Fruit fly (Drosophila melanogaster) whole organism, pupa: Measurements from ENCODE around the gene CG46440.

Source experiments
- CG10348 ChIP-seq: fragments of 200-800 bp; sonication (Bioruptor generic); IDR thresholded peaks from 2 replicates; pipeline ENCODE4 v1.3.6; 2022; ENCODE audit warnings: missing biosample characterization, missing genetic modification characterization
- CG12605 ChIP-seq: fragments of 200-800 bp; sonication (Bioruptor generic); IDR thresholded peaks from 2 replicates; pipeline ENCODE4 v1.3.6; 2022; ENCODE audit warnings: missing biosample characterization, missing genetic modification characterization
- CG13204 ChIP-seq: fragments of 200-800 bp; sonication (Bioruptor generic); optimal IDR thresholded peaks from 2 replicates; lab custom pipeline; 2018; ENCODE audit warnings: missing biosample characterization, mild to moderate bottlenecking, missing genetic modification characterization, moderate library complexity
- CG14655 ChIP-seq: fragments of 200-800 bp; sonication (Bioruptor generic); optimal IDR thresholded peaks from 3 replicates; lab custom pipeline; 2017; ENCODE audit warnings: mild to moderate bottlenecking, missing biosample characterization, missing genetic modification reagents, missing genetic modification characterization
- CG15710 ChIP-seq: fragments of 200-800 bp; sonication (Bioruptor generic); optimal IDR thresholded peaks from 2 replicates; lab custom pipeline; 2018; ENCODE audit warnings: missing biosample characterization, mild to moderate bottlenecking, missing genetic modification characterization, moderate library complexity
- CG17806 ChIP-seq: fragments of 200-800 bp; sonication (Bioruptor generic); optimal IDR thresholded peaks from 2 replicates; lab custom pipeline; 2018; ENCODE audit warnings: missing biosample characterization, mild to moderate bottlenecking, missing genetic modification characterization, moderate library complexity
- CG32121 ChIP-seq: fragments of 200-800 bp; sonication (Bioruptor generic); IDR thresholded peaks from 2 replicates; pipeline ENCODE4 v1.3.6; 2022; ENCODE audit warnings: missing biosample characterization, missing genetic modification characterization
- CG34367 ChIP-seq: fragments of 200-800 bp; sonication (Bioruptor generic); optimal IDR thresholded peaks from 2 replicates; lab custom pipeline; 2018; ENCODE audit warnings: missing biosample characterization, mild to moderate bottlenecking, missing genetic modification characterization
- CG4496 ChIP-seq: fragments of 200-800 bp; sonication (Bioruptor generic); IDR thresholded peaks from 3 replicates; pipeline ENCODE4 v1.3.6; 2022; ENCODE audit warnings: missing biosample characterization, missing genetic modification characterization
- CG8159 ChIP-seq: fragments of 200-800 bp; sonication (Bioruptor generic); optimal IDR thresholded peaks from 3 replicates; lab custom pipeline; 2018; ENCODE audit warnings: missing biosample characterization, mild to moderate bottlenecking, missing genetic modification characterization, moderate library complexity
- CG8301 ChIP-seq: fragments of 200-800 bp; sonication (Bioruptor generic); optimal IDR thresholded peaks from 2 replicates; lab custom pipeline; 2018; ENCODE audit warnings: missing biosample characterization, mild to moderate bottlenecking, missing genetic modification characterization
- CG9948 ChIP-seq: fragments of 200-800 bp; sonication (Bioruptor generic); optimal IDR thresholded peaks from 2 replicates; lab custom pipeline; 2018; ENCODE audit warnings: missing biosample characterization, mild to moderate bottlenecking, missing genetic modification characterization, moderate library complexity
- D1 ChIP-seq: fragments of 200-800 bp; sonication (Bioruptor generic); optimal IDR thresholded peaks from 2 replicates; lab custom pipeline; 2018; ENCODE audit warnings: missing biosample characterization, mild to moderate bottlenecking, missing genetic modification characterization, moderate library complexity
- EcR ChIP-seq: fragments of 200-800 bp; sonication (Bioruptor generic); optimal IDR thresholded peaks from 3 replicates; lab custom pipeline; 2019; ENCODE audit warnings: missing biosample characterization, missing genetic modification characterization, mild to moderate bottlenecking, moderate library complexity, missing genetic modification reagents
- Ets98B ChIP-seq: fragments of 200-800 bp; sonication (Bioruptor generic); IDR thresholded peaks from 2 replicates; pipeline ENCODE4 v1.3.6; 2022; ENCODE audit warnings: missing biosample characterization, missing genetic modification characterization
- Pif1A ChIP-seq: fragments of 200-800 bp; sonication (Bioruptor generic); optimal IDR thresholded peaks from 3 replicates; lab custom pipeline; 2016; ENCODE audit warnings: missing biosample characterization, missing genetic modification characterization
- Pif1B ChIP-seq: fragments of 200-800 bp; sonication (Bioruptor generic); optimal IDR thresholded peaks from 3 replicates; lab custom pipeline; 2016; ENCODE audit warnings: missing biosample characterization, missing genetic modification characterization
- Snoo ChIP-seq: fragments of 200-800 bp; sonication (Bioruptor generic); optimal IDR thresholded peaks from 3 replicates; lab custom pipeline; 2017; ENCODE audit warnings: missing biosample characterization, mild to moderate bottlenecking, missing genetic modification characterization, inconsistent platforms
- fd96Ca ChIP-seq: fragments of 200-800 bp; sonication (Bioruptor generic); IDR thresholded peaks from 3 replicates; pipeline ENCODE4 v1.3.6; 2022; ENCODE audit warnings: missing biosample characterization, missing genetic modification characterization
- gl ChIP-seq: fragments of 200-800 bp; sonication (Bioruptor generic); optimal IDR thresholded peaks from 2 replicates; lab custom pipeline; 2018; ENCODE audit warnings: missing biosample characterization, mild to moderate bottlenecking, missing genetic modification characterization
- rn ChIP-seq: fragments of 200-800 bp; sonication (Bioruptor generic); IDR thresholded peaks from 2 replicates; pipeline ENCODE4 v1.3.6; 2022; ENCODE audit warnings: missing biosample characterization, missing genetic modification characterization

Gene CG46440

dm6 chrX:15859869-15860268 is 2.2 kb upstream of the CG46440 start, which contains the start of gene Gbeta13F:
Gbeta13F (plus strand) TSS chrX:15860115.
- TF ChIP-seq CG14655 (no peak), CG8301 (tag; lab: Kevin White, UChicago) (no peak), CG4496 (GFP tag; lab: Robert Waterston, UW) (peak; percentile 33; the same call in 2 of the 3 replicates)
- TF ChIP-seq, all 21 proteins: peak for 1

dm6 chrX:15859387-15859786 is 1.8 kb upstream of the CG46440 start, which contains the start of gene AlkB:
AlkB (minus strand) TSS chrX:15859487.
- TF ChIP-seq CG9948 (tag; lab: Kevin White, UChicago) (no peak), CG32121 (GFP tag; lab: Robert Waterston, UW) (no peak), CG14655 (no peak), fd96Ca (GFP tag; lab: Robert Waterston, UW) (no peak)

- TF ChIP-seq CG8301 (tag; lab: Kevin White, UChicago) (no peak), Snoo (no peak), CG34367 (tag; lab: Kevin White, UChicago) (no peak), Pif1B (peak; percentile 25), gl (no peak)
Observed at dm6 chrX:15852815-15853542, 4.6 kb downstream of the CG46440 start, which contains the start of the genes UBL3 and CG15914. UBL3 (minus strand) TSS chrX:15853175. CG15914 (plus strand) TSS chrX:15853421.

- TF ChIP-seq gl (no peak), CG13204 (GFP tag; lab: Kevin White, UChicago) (no peak), Snoo (no peak), CG34367 (tag; lab: Kevin White, UChicago) (no peak), Pif1A (GFP tag; lab: Kevin White, UChicago) (no peak), fd96Ca (GFP tag; lab: Robert Waterston, UW) (no peak), D1 (tag; lab: Kevin White, UChicago) (no peak), CG32121 (GFP tag; lab: Robert Waterston, UW) (no peak), CG8159 (tag; lab: Kevin White, UChicago) (no peak), Ets98B (GFP tag; lab: Robert Waterston, UW) (no peak), CG12605 (GFP tag; lab: Robert Waterston, UW) (no peak), CG15710 (tag; lab: Kevin White, UChicago) (no peak), CG9948 (tag; lab: Kevin White, UChicago) (no peak)
Observed at dm6 chrX:15849021-15849420, 8.6 kb downstream of the CG46440 start, which contains the start of gene sun. sun (minus strand) TSS chrX:15849258.

dm6 chrX:15844139-15844538 is 13.5 kb downstream of the CG46440 start, which contains the start of the genes ArgRS and CG8578:
ArgRS (minus strand) TSS chrX:15844145.
CG8578 (plus strand) TSS chrX:15844476.
- peak; percentile 60 for TF ChIP-seq Snoo
- peak; percentile 55 for TF ChIP-seq rn (GFP tag; lab: Robert Waterston, UW)
- no peak for TF ChIP-seq EcR (GFP tag; lab: Kevin White, UChicago)
- peak; percentile 22 for TF ChIP-seq CG15710 (tag; lab: Kevin White, UChicago)
- TF ChIP-seq fd96Ca (GFP tag; lab: Robert Waterston, UW), result no peak
- peak; percentile 3 for TF ChIP-seq CG9948 (tag; lab: Kevin White, UChicago)
- no peak for TF ChIP-seq CG13204 (GFP tag; lab: Kevin White, UChicago)
- no peak for TF ChIP-seq CG17806 (tag; lab: Kevin White, UChicago)
- no peak for TF ChIP-seq CG8159 (tag; lab: Kevin White, UChicago)
- peak; percentile 82 for TF ChIP-seq CG4496 (GFP tag; lab: Robert Waterston, UW)
- TF ChIP-seq Pif1B, result peak; percentile 52
- TF ChIP-seq gl, result no peak
- no peak for TF ChIP-seq Ets98B (GFP tag; lab: Robert Waterston, UW)
- peak; percentile 47; the same call in 1 of the 2 replicates for TF ChIP-seq CG32121 (GFP tag; lab: Robert Waterston, UW)
- no peak for TF ChIP-seq CG8301 (tag; lab: Kevin White, UChicago)
- TF ChIP-seq, all 21 proteins: peak for 7

dm6 chrX:15841346-15841745 is 16.3 kb downstream of the CG46440 start:
- TF ChIP-seq Pif1B, result no peak
- TF ChIP-seq CG8159 (tag; lab: Kevin White, UChicago), result no peak
- no peak for TF ChIP-seq CG10348 (GFP tag; lab: Robert Waterston, UW)
- no peak for TF ChIP-seq D1 (tag; lab: Kevin White, UChicago)
- TF ChIP-seq CG8301 (tag; lab: Kevin White, UChicago), result no peak
- TF ChIP-seq CG14655, result no peak
- no peak for TF ChIP-seq CG4496 (GFP tag; lab: Robert Waterston, UW)
- TF ChIP-seq CG15710 (tag; lab: Kevin White, UChicago), result no peak
- no peak for TF ChIP-seq CG13204 (GFP tag; lab: Kevin White, UChicago)
- no peak for TF ChIP-seq Snoo
- TF ChIP-seq EcR (GFP tag; lab: Kevin White, UChicago), result no peak
- no peak for TF ChIP-seq fd96Ca (GFP tag; lab: Robert Waterston, UW)
- no peak for TF ChIP-seq Pif1A (GFP tag; lab: Kevin White, UChicago)
- no peak for TF ChIP-seq CG34367 (tag; lab: Kevin White, UChicago)
- no peak for TF ChIP-seq Ets98B (GFP tag; lab: Robert Waterston, UW)
